Fruit fly (Drosophila melanogaster) Kc167 (cell line): Measurements from ENCODE around the gene CG32727.

Source experiments
- Myc ChIP-seq: fragments of >200 bp; optimal IDR thresholded peaks from 2 replicates; lab custom pipeline; 2017; ENCODE audit warnings: missing external identifiers
- Sin3A ChIP-seq: fragments of >200 bp; optimal IDR thresholded peaks from 2 replicates; lab custom pipeline; 2018; ENCODE audit warnings: missing external identifiers
- h ChIP-seq: fragments of >200 bp; optimal IDR thresholded peaks from 3 replicates; lab custom pipeline; 2018; ENCODE audit warnings: missing external identifiers
- insv ChIP-seq: fragments of >200 bp; optimal IDR thresholded peaks from 3 replicates; lab custom pipeline; 2018; ENCODE audit warnings: missing external identifiers
- psq ChIP-seq: fragments of >200 bp; optimal IDR thresholded peaks from 2 replicates; lab custom pipeline; 2017; ENCODE audit warnings: missing external identifiers
- ttk ChIP-seq: sonication (Bioruptor generic); optimal IDR thresholded peaks from 2 replicates; lab custom pipeline; 2017; ENCODE audit warnings: missing external identifiers

DNA sequence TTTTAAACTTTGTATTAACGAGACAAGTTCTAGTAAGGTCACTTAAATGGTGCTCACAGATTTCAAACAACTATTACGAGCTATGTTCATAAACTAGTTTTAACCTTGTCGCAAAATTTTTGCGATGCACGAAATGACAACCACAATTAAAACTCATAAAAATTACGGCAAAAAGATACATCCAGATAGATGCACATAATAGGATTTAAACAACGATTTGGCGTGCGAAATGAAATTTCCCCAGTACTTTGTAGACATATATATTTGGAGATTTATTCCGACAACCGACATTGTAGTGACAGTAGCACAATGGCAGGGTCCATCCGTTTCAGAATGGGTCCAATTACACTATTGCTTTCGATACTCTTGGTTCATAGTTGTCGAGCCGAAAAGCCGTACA lies 29.2 kb upstream of the CG32727 start, which contains the start of gene CheA7a:
- no peak for TF ChIP-seq h (lab: Kevin White, UChicago)
- TF ChIP-seq psq = no peak
- no peak for TF ChIP-seq Sin3A
- no peak for TF ChIP-seq ttk (lab: Kevin White, UChicago)
- TF ChIP-seq Myc (lab: Kevin White, UChicago) = no peak
- TF ChIP-seq insv (lab: Kevin White, UChicago) = no peak
